Fruit fly (Drosophila melanogaster) whole organism: ENCODE measurements around the gene CG15152.

Experiments
- CG8478 ChIP-seq: fragments of >200 bp; optimal IDR thresholded peaks from 2 replicates; lab custom pipeline; 2018; ENCODE audit warnings: inconsistent platforms
- Dll ChIP-seq: fragments of >200 bp; optimal IDR thresholded peaks from 2 replicates; lab custom pipeline; 2017
- psq ChIP-seq: fragments of >200 bp; optimal IDR thresholded peaks from 2 replicates; lab custom pipeline; 2017

DNA sequence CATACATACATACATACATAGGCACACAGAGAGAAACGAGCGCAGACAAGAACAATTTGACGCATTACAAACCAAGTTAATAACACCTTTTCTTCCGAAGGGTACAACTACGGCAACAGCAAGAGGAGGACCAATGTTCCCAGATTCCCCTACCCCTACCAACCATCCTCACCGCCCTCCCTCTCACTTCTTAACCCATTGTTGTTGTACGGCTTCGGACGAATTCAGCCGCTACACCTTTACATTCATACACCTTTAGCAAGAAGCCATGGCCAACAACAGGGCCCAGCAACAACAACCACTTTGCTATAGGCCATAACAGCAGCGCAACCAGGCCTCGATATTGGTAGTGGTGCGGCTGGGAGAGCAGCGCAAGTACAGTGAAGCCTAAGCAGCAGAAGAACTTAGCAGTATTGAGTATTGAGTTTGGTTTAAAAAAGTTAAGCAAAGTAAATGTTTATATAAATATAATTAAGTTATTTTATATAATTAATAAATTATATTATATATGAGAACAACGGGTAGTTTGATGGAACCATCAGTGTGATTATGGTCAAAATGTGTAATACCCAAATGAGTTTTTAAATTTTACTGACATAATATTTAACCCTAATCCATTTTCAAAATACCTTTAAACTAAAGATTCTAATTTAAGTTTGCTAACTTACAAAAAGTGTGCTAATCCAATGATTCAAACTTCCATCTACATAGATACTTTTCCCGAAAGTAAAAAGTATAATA is 36.2 kb downstream of the CG15152 start:
- TF ChIP-seq psq (lab: Kevin White, UChicago) (no peak), CG8478 (no peak), Dll (no peak)
